Fruit fly (Drosophila melanogaster) S2 (cell line): Measurements from ENCODE around the gene CG31301.

Source experiments
- CG8478 ChIP-seq: fragments of >200 bp; optimal IDR thresholded peaks from 2 replicates; lab custom pipeline; 2018
- CTCF ChIP-seq, 2 experiments: fragments of >200 bp; optimal IDR thresholded peaks; 2 replicates each; lab custom pipeline; 2018

DNA sequence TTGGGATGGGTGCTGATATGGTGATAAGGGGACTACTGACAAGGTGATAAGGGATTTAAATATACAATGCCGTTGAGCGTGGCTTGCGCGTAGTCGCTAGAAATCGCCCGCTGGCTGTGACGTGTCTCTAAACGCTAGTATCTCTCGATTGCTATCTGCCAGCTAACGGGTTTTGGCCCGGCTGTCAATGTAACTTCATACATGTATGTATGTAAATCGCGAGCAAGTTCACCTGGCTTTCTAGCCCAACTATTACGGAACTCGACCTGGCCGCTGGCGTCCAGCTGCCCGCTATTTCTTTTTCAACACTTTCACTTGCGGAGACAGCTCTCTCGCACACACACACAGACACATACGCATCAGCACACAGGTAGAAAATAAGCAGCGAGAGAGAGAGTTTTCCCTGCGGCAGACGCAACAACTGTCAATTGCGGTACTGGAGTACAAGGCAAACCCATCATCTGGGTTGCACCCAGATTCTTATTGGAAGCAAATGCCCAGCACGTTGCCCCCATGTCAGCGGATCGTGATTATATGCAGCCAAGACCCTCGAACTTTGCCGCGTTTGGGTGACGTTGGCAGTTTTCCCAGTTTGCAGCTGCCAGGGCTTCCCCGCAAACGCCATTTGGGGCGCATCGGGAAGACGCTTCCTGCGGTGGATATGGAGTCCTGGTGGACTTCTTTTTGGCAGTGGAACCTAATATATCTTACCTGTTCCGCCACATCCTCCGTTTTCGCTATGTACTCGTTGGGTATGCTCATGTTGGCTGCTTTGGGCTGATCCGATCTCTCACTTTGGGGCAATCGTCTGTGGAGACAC lies 597 bp upstream of the CG31301 start:
- TF ChIP-seq CG8478 (lab: Kevin White, UChicago) (no peak), CTCF (optimal IDR thresholded peaks at IDR 0.05; lab: Kevin White, UChicago) (no peak)
